Fruit fly (Drosophila melanogaster) whole organism, prepupa: ENCODE measurements around the gene Bub1.

Source experiments
- Blimp-1 ChIP-seq: fragments of 200-800 bp; sonication (Bioruptor generic); optimal IDR thresholded peaks from 3 replicates; lab custom pipeline; 2017; ENCODE audit warnings: missing biosample characterization, missing genetic modification characterization, mild to moderate bottlenecking, moderate library complexity, missing genetic modification reagents
- CG10631 ChIP-seq: fragments of 200-800 bp; sonication (Bioruptor generic); optimal IDR thresholded peaks from 2 replicates; lab custom pipeline; 2016; ENCODE audit warnings: missing biosample characterization, missing genetic modification characterization
- CG11294 ChIP-seq: fragments of 200-800 bp; sonication (Bioruptor generic); IDR thresholded peaks from 2 replicates; pipeline ENCODE4 v1.3.6; 2022; ENCODE audit warnings: missing biosample characterization, missing genetic modification characterization
- CG11762 ChIP-seq: fragments of 200-800 bp; sonication (Bioruptor generic); optimal IDR thresholded peaks from 3 replicates; lab custom pipeline; 2016; ENCODE audit warnings: missing biosample characterization, missing genetic modification characterization; ENCODE audit not compliant: insufficient read depth
- CG11902 ChIP-seq: fragments of 200-800 bp; sonication (Bioruptor generic); optimal IDR thresholded peaks from 3 replicates; lab custom pipeline; 2016; ENCODE audit warnings: missing biosample characterization, missing genetic modification characterization
- CG15336 ChIP-seq: fragments of 200-800 bp; sonication (Bioruptor generic); IDR thresholded peaks from 2 replicates; pipeline ENCODE4 v1.3.6; 2022; ENCODE audit warnings: missing biosample characterization, missing genetic modification characterization
- CG1621 ChIP-seq: fragments of 200-800 bp; sonication (Bioruptor generic); optimal IDR thresholded peaks from 3 replicates; lab custom pipeline; 2018; ENCODE audit warnings: missing biosample characterization, mild to moderate bottlenecking, missing genetic modification characterization
- CG31627 ChIP-seq: fragments of 200-800 bp; sonication (Bioruptor generic); optimal IDR thresholded peaks from 3 replicates; lab custom pipeline; 2016; ENCODE audit warnings: missing biosample characterization, missing genetic modification characterization
- CG32006 ChIP-seq: fragments of 200-800 bp; sonication (Bioruptor generic); optimal IDR thresholded peaks from 3 replicates; lab custom pipeline; 2017; ENCODE audit warnings: missing biosample characterization, mild to moderate bottlenecking, missing genetic modification characterization
- CG34406 ChIP-seq: fragments of 200-800 bp; sonication (Bioruptor generic); optimal IDR thresholded peaks from 3 replicates; lab custom pipeline; 2016; ENCODE audit warnings: missing biosample characterization, missing genetic modification characterization
- CG3919 ChIP-seq: fragments of 200-800 bp; sonication (Bioruptor generic); optimal IDR thresholded peaks from 3 replicates; lab custom pipeline; 2016; ENCODE audit warnings: missing biosample characterization, missing genetic modification characterization
- CG4318 ChIP-seq: fragments of 200-800 bp; sonication (Bioruptor generic); optimal IDR thresholded peaks from 3 replicates; lab custom pipeline; 2017; ENCODE audit warnings: missing biosample characterization, mild to moderate bottlenecking, missing genetic modification characterization
- CG6163 ChIP-seq: fragments of 200-800 bp; sonication (Bioruptor generic); IDR thresholded peaks from 3 replicates; pipeline ENCODE4 v1.3.6; 2022; ENCODE audit warnings: missing biosample characterization, missing genetic modification characterization
- CG6808 ChIP-seq: fragments of 200-800 bp; sonication (Bioruptor generic); optimal IDR thresholded peaks from 3 replicates; lab custom pipeline; 2017; ENCODE audit warnings: missing biosample characterization, missing genetic modification characterization, mild to moderate bottlenecking, moderate library complexity, missing genetic modification reagents
- CG7368 ChIP-seq: fragments of 200-800 bp; sonication (Bioruptor generic); optimal IDR thresholded peaks from 3 replicates; lab custom pipeline; 2016; ENCODE audit warnings: missing biosample characterization, missing genetic modification characterization
- CG9139 ChIP-seq: fragments of 200-800 bp; sonication (Bioruptor generic); optimal IDR thresholded peaks from 3 replicates; lab custom pipeline; 2017; ENCODE audit warnings: missing biosample characterization, mild to moderate bottlenecking, missing genetic modification characterization
- Eip75B ChIP-seq: fragments of 200-800 bp; sonication (Bioruptor generic); optimal IDR thresholded peaks from 3 replicates; lab custom pipeline; 2016; ENCODE audit warnings: missing biosample characterization, missing genetic modification characterization
- Eip78C ChIP-seq: fragments of 200-800 bp; sonication (Bioruptor generic); peaks from one replicate; lab custom pipeline; 2016; ENCODE audit warnings: missing biosample characterization, missing genetic modification characterization
- Ets96B ChIP-seq: fragments of 200-800 bp; optimal IDR thresholded peaks from 2 replicates; lab custom pipeline; 2019; ENCODE audit warnings: missing biosample characterization, mild to moderate bottlenecking, missing genetic modification characterization, moderate library complexity
- Gug ChIP-seq: fragments of 200-800 bp; sonication (Bioruptor generic); IDR thresholded peaks from 2 replicates; pipeline ENCODE4 v1.3.6; 2022; ENCODE audit warnings: missing biosample characterization, missing genetic modification characterization
- Hr38 ChIP-seq: sonication (Bioruptor generic); optimal IDR thresholded peaks from 2 replicates; lab custom pipeline; 2016; ENCODE audit warnings: missing biosample characterization, missing genetic modification characterization
- Lpt ChIP-seq: fragments of 200-800 bp; sonication (Bioruptor generic); optimal IDR thresholded peaks from 3 replicates; lab custom pipeline; 2016; ENCODE audit warnings: missing biosample characterization, missing genetic modification characterization
- Met ChIP-seq: fragments of 200-800 bp; sonication (Bioruptor generic); optimal IDR thresholded peaks from 3 replicates; lab custom pipeline; 2016; ENCODE audit warnings: missing biosample characterization, missing genetic modification characterization
- OdsH ChIP-seq: fragments of 200-800 bp; sonication (Bioruptor generic); optimal IDR thresholded peaks from 3 replicates; lab custom pipeline; 2016; ENCODE audit warnings: missing biosample characterization, missing genetic modification characterization
- Smox ChIP-seq: fragments of 200-800 bp; sonication (Bioruptor generic); optimal IDR thresholded peaks from 3 replicates; lab custom pipeline; 2016; ENCODE audit warnings: missing biosample characterization, missing genetic modification characterization
- Sox102F ChIP-seq: fragments of 200-800 bp; sonication (Bioruptor generic); optimal IDR thresholded peaks from 2 replicates; lab custom pipeline; 2016; ENCODE audit warnings: missing biosample characterization, mild to moderate bottlenecking, missing genetic modification characterization
- Sox14 ChIP-seq: fragments of 200-800 bp; sonication (Bioruptor generic); optimal IDR thresholded peaks from 3 replicates; lab custom pipeline; 2016; ENCODE audit warnings: missing biosample characterization, missing genetic modification characterization
- Sox15 ChIP-seq: fragments of 200-800 bp; sonication (Bioruptor generic); optimal IDR thresholded peaks from 3 replicates; lab custom pipeline; 2016; ENCODE audit warnings: missing biosample characterization, missing genetic modification characterization
- achi ChIP-seq: fragments of 200-800 bp; sonication (Bioruptor generic); optimal IDR thresholded peaks from 3 replicates; lab custom pipeline; 2016; ENCODE audit warnings: missing biosample characterization, missing genetic modification characterization
- acj6 ChIP-seq: fragments of 200-800 bp; sonication (Bioruptor generic); optimal IDR thresholded peaks from 3 replicates; lab custom pipeline; 2016; ENCODE audit warnings: missing biosample characterization, missing genetic modification characterization
- dac ChIP-seq: fragments of 200-800 bp; sonication (Bioruptor generic); optimal IDR thresholded peaks from 2 replicates; lab custom pipeline; 2017; ENCODE audit warnings: missing biosample characterization, mild to moderate bottlenecking, missing genetic modification characterization
- dsx ChIP-seq: fragments of 200-800 bp; optimal IDR thresholded peaks from 3 replicates; lab custom pipeline; 2019; ENCODE audit warnings: missing biosample characterization, mild to moderate bottlenecking, missing genetic modification characterization, moderate library complexity; ENCODE audit not compliant: poor library complexity, severe bottlenecking
- eg ChIP-seq: fragments of 200-800 bp; sonication (Bioruptor generic); IDR thresholded peaks from 3 replicates; pipeline ENCODE4 v1.3.6; 2022; ENCODE audit warnings: missing biosample characterization, missing genetic modification characterization
- esn ChIP-seq: fragments of 200-800 bp; sonication (Bioruptor generic); optimal IDR thresholded peaks from 2 replicates; lab custom pipeline; 2016; ENCODE audit warnings: missing biosample characterization, mild to moderate bottlenecking, missing genetic modification characterization, moderate library complexity
- fd85E ChIP-seq: fragments of 200-800 bp; sonication (Bioruptor generic); optimal IDR thresholded peaks from 3 replicates; lab custom pipeline; 2016; ENCODE audit warnings: missing biosample characterization, missing genetic modification characterization
- lz ChIP-seq: fragments of 200-800 bp; sonication (Bioruptor generic); optimal IDR thresholded peaks from 3 replicates; lab custom pipeline; 2016; ENCODE audit warnings: missing biosample characterization, missing genetic modification characterization
- net ChIP-seq: fragments of 200-800 bp; sonication (Bioruptor generic); optimal IDR thresholded peaks from 3 replicates; lab custom pipeline; 2016; ENCODE audit warnings: missing biosample characterization, missing genetic modification characterization
- pdm3 ChIP-seq: fragments of 200-800 bp; sonication (Bioruptor generic); optimal IDR thresholded peaks from 3 replicates; lab custom pipeline; 2016; ENCODE audit warnings: missing biosample characterization, missing genetic modification characterization
- spab ChIP-seq: fragments of 200-800 bp; sonication (Bioruptor generic); optimal IDR thresholded peaks from 2 replicates; lab custom pipeline; 2017; ENCODE audit warnings: missing biosample characterization, mild to moderate bottlenecking, missing genetic modification characterization, missing genetic modification reagents
- ss ChIP-seq, 2 experiments: fragments of 200-800 bp; sonication (Bioruptor generic); optimal IDR thresholded peaks; 2 replicates in 1 of 2; 3 replicates in 1 of 2; lab custom pipeline; 2017 to 2018; ENCODE audit warnings: mild to moderate bottlenecking in 2 of 2, missing biosample characterization in 2 of 2, missing genetic modification characterization in 2 of 2, moderate library complexity in 1 of 2
- svp ChIP-seq: fragments of 200-800 bp; sonication (Bioruptor generic); peaks from one replicate; lab custom pipeline; 2016; ENCODE audit warnings: missing biosample characterization, missing genetic modification characterization
- topi ChIP-seq: fragments of 200-800 bp; sonication (Bioruptor generic); optimal IDR thresholded peaks from 3 replicates; lab custom pipeline; 2016; ENCODE audit warnings: missing biosample characterization, missing genetic modification characterization
- vri ChIP-seq: fragments of 200-800 bp; sonication (Bioruptor generic); optimal IDR thresholded peaks from 3 replicates; lab custom pipeline; 2016; ENCODE audit warnings: missing biosample characterization, mild to moderate bottlenecking, missing genetic modification characterization

Bub1 gene

dm6 chr2L:5303044-5303904, 24.6 kb downstream of the Bub1 start (continued):
- TF ChIP-seq Lpt (GFP tag; lab: Kevin White, UChicago) (no peak), CG3919 (GFP tag; lab: Kevin White, UChicago) (no peak), CG10631 (no peak), dac (no peak), fd85E (no peak), CG7368 (GFP tag; lab: Kevin White, UChicago) (no peak), Hr38 (no peak), CG11902 (GFP tag; lab: Kevin White, UChicago) (no peak), topi (GFP tag; lab: Kevin White, UChicago) (peak; percentile 1), pdm3 (GFP tag; lab: Kevin White, UChicago) (no peak), lz (GFP tag; lab: Kevin White, UChicago) (no peak), CG6808 (GFP tag; lab: Kevin White, UChicago) (no peak), svp (GFP tag; lab: Kevin White, UChicago) (peak; percentile 64), achi (GFP tag; lab: Kevin White, UChicago) (no peak), CG1621 (tag; lab: Kevin White, UChicago) (no peak), Ets96B (tag; lab: Kevin White, UChicago) (no peak), Eip75B (GFP tag; lab: Kevin White, UChicago) (no peak), CG11294 (GFP tag; lab: Robert Waterston, UW) (peak; percentile 28; the same call in 1 of the 2 replicates), OdsH (no peak), CG11762 (GFP tag; lab: Kevin White, UChicago) (no peak), Sox14 (no peak), CG32006 (peak; percentile 20), Gug (GFP tag; lab: Robert Waterston, UW) (peak; percentile 51; the same call in 1 of the 2 replicates), CG4318 (no peak), Sox15 (GFP tag; lab: Kevin White, UChicago) (no peak), CG9139 (GFP tag; lab: Kevin White, UChicago) (no peak), eg (GFP tag; lab: Robert Waterston, UW) (peak; percentile 59; the same call in 2 of the 3 replicates), acj6 (GFP tag; lab: Kevin White, UChicago) (peak; percentile 35), Smox (GFP tag; lab: Kevin White, UChicago) (no peak), CG15336 (GFP tag; lab: Robert Waterston, UW) (peak; percentile 55; the same call in 1 of the 2 replicates), ss (GFP tag; optimal IDR thresholded peaks at IDR 0.05; lab: Kevin White, UChicago) (no peak)

DNA sequence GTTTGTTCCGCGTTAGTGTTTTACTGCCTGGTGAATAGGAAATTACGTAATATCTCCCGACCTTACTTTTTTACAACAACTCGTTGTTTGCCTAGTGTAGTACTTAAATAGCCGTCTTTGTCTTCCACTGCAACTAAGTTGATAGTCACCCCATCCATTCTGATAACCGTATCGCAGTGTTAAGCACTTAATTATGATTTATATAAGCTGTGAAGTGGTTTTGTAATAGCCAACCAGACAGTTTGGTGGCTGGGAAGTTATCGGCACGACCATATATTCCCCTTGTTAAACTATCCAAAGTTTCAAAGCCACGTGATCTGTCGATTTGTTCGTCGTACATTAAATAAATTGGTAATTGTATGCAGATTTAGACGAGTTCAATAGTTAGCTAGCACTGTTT, 25.7 kb downstream of the Bub1 start:
- TF ChIP-seq esn (GFP tag; lab: Kevin White, UChicago): no peak
- peak; percentile 49 for TF ChIP-seq dsx (GFP tag; lab: Kevin White, UChicago)
- peak; percentile 12 for TF ChIP-seq vri

dm6 chr2L:5305240-5305875, 26.7 kb downstream of the Bub1 start:
- TF ChIP-seq esn (GFP tag; lab: Kevin White, UChicago) (peak; percentile 31), Smox (GFP tag; lab: Kevin White, UChicago) (peak; percentile 15), topi (GFP tag; lab: Kevin White, UChicago) (peak; percentile 25), CG11762 (GFP tag; lab: Kevin White, UChicago) (no peak), CG6808 (GFP tag; lab: Kevin White, UChicago) (peak; percentile 40), Sox15 (GFP tag; lab: Kevin White, UChicago) (no peak), CG1621 (tag; lab: Kevin White, UChicago) (peak; percentile 16), Sox14 (peak; percentile 40), svp (GFP tag; lab: Kevin White, UChicago) (peak; percentile 93), CG7368 (GFP tag; lab: Kevin White, UChicago) (peak; percentile 45), Blimp-1 (GFP tag; lab: Kevin White, UChicago) (peak; percentile 90), net (peak; percentile 9), fd85E (peak; percentile 42), vri (peak; percentile 100), Eip78C (peak; percentile 72), Hr38 (no peak), Met (peak; percentile 41), spab (GFP tag; lab: Kevin White, UChicago) (no peak), lz (GFP tag; lab: Kevin White, UChicago) (peak; percentile 6), CG34406 (GFP tag; lab: Kevin White, UChicago) (no peak), CG3919 (GFP tag; lab: Kevin White, UChicago) (peak; percentile 64), CG31627 (GFP tag; lab: Kevin White, UChicago) (no peak), Sox102F (peak; percentile 57), CG6163 (peak; percentile 49; the same call in 2 of the 3 replicates), eg (GFP tag; lab: Robert Waterston, UW) (peak; percentile 49; the same call in 1 of the 3 replicates), dsx (GFP tag; lab: Kevin White, UChicago) (peak; percentile 64)
